Fruit fly (Drosophila melanogaster) whole organism, wandering third instar larva: ENCODE results near the gene CG13005.

Source experiments
- Abd-B ChIP-seq: fragments of >200 bp; optimal IDR thresholded peaks from 2 replicates; lab custom pipeline; 2017; ENCODE audit warnings: missing biosample characterization, missing genetic modification characterization
- CG32264 ChIP-seq: fragments of 200-800 bp; sonication (Bioruptor generic); optimal IDR thresholded peaks from 2 replicates; lab custom pipeline; 2016; ENCODE audit warnings: missing biosample characterization, missing genetic modification characterization
- CG9705 ChIP-seq: fragments of 200-800 bp; sonication (Bioruptor generic); optimal IDR thresholded peaks from 2 replicates; lab custom pipeline; 2018; ENCODE audit warnings: missing biosample characterization, mild to moderate bottlenecking, missing genetic modification characterization
- Dfd ChIP-seq: fragments of >200 bp; optimal IDR thresholded peaks from 2 replicates; lab custom pipeline; 2017; ENCODE audit warnings: missing biosample characterization, missing genetic modification characterization
- Dif ChIP-seq: fragments of 200-275, 200-300 bp; sonication (Bioruptor generic); optimal IDR thresholded peaks from 2 replicates; lab custom pipeline; 2018; ENCODE audit warnings: missing biosample characterization, missing genetic modification characterization; ENCODE audit not compliant: partially characterized antibody
- GATAd ChIP-seq: sonication (Bioruptor generic); optimal IDR thresholded peaks from 2 replicates; lab custom pipeline; 2016; ENCODE audit warnings: missing biosample characterization, missing genetic modification characterization
- HLH106 ChIP-seq: fragments of 200-800 bp; optimal IDR thresholded peaks from 3 replicates; lab custom pipeline; 2019; ENCODE audit warnings: missing biosample characterization, mild to moderate bottlenecking, missing genetic modification characterization, moderate library complexity
- Hr78 ChIP-seq: fragments of >200 bp; optimal IDR thresholded peaks from 2 replicates; lab custom pipeline; 2017; ENCODE audit warnings: missing biosample characterization, missing genetic modification characterization
- Hr83 ChIP-seq: fragments of 200-300 bp; sonication (Bioruptor generic); optimal IDR thresholded peaks from 2 replicates; lab custom pipeline; 2016; ENCODE audit warnings: missing biosample characterization, mild to moderate bottlenecking, missing genetic modification characterization, moderate library complexity; ENCODE audit not compliant: poor library complexity, severe bottlenecking
- Rel ChIP-seq, 2 experiments: fragments of 200-800 bp; sonication (Bioruptor generic) in 1 of 2; optimal IDR thresholded peaks; 2 replicates in 1 of 2; 3 replicates in 1 of 2; lab custom pipeline; 2016 to 2019; ENCODE audit warnings: mild to moderate bottlenecking in 2 of 2, missing biosample characterization in 2 of 2, missing genetic modification characterization in 2 of 2, moderate library complexity in 1 of 2
- Sp1 ChIP-seq: fragments of 200-800 bp; sonication (Bioruptor generic); optimal IDR thresholded peaks from 3 replicates; lab custom pipeline; 2019; ENCODE audit warnings: missing biosample characterization, mild to moderate bottlenecking, missing genetic modification characterization, moderate library complexity
- Vsx2 ChIP-seq: fragments of 200-300, 225-300 bp; sonication (Bioruptor generic); optimal IDR thresholded peaks from 2 replicates; lab custom pipeline; 2018; ENCODE audit warnings: missing biosample characterization, missing genetic modification characterization; ENCODE audit not compliant: partially characterized antibody
- br ChIP-seq: fragments of 200-800 bp; sonication (Bioruptor generic); optimal IDR thresholded peaks from 2 replicates; lab custom pipeline; 2016; ENCODE audit warnings: missing biosample characterization, missing genetic modification characterization
- brk ChIP-seq: fragments of 200-800 bp; sonication (Bioruptor generic); optimal IDR thresholded peaks from 2 replicates; lab custom pipeline; 2016; ENCODE audit warnings: missing biosample characterization, mild to moderate bottlenecking, missing genetic modification characterization
- dmrt93B ChIP-seq: fragments of 200-800 bp; sonication (Bioruptor generic); optimal IDR thresholded peaks from 2 replicates; lab custom pipeline; 2018; ENCODE audit warnings: missing biosample characterization, mild to moderate bottlenecking, missing genetic modification characterization
- dsf ChIP-seq: sonication (Bioruptor generic); optimal IDR thresholded peaks from 2 replicates; lab custom pipeline; 2016; ENCODE audit warnings: missing biosample characterization, missing genetic modification characterization, borderline replicate concordance
- ey ChIP-seq: fragments of 200-800 bp; sonication (Bioruptor generic); optimal IDR thresholded peaks from 2 replicates; lab custom pipeline; 2016; ENCODE audit warnings: missing biosample characterization, missing genetic modification characterization
- foxo ChIP-seq, 2 experiments: fragments of 200-800 bp; sonication (Bioruptor generic); optimal IDR thresholded peaks; 2 replicates in 1 of 2; 3 replicates in 1 of 2; lab custom pipeline; 2016 to 2017; ENCODE audit warnings: missing biosample characterization in 2 of 2, missing genetic modification characterization in 2 of 2
- fru ChIP-seq: fragments of 200-800 bp; sonication (Bioruptor generic); optimal IDR thresholded peaks from 3 replicates; lab custom pipeline; 2016; ENCODE audit warnings: missing biosample characterization, mild to moderate bottlenecking, missing genetic modification characterization
- h ChIP-seq: fragments of 200-800 bp; sonication (Bioruptor generic); optimal IDR thresholded peaks from 3 replicates; lab custom pipeline; 2016; ENCODE audit warnings: missing biosample characterization, mild to moderate bottlenecking, missing genetic modification characterization
- jim ChIP-seq: fragments of 175-275, 200-325 bp; sonication (Bioruptor generic); optimal IDR thresholded peaks from 2 replicates; lab custom pipeline; 2016; ENCODE audit warnings: missing biosample characterization, mild to moderate bottlenecking, missing genetic modification characterization
- pan ChIP-seq: fragments of >200 bp; optimal IDR thresholded peaks from 2 replicates; lab custom pipeline; 2017
- psq ChIP-seq: fragments of 200-800 bp; sonication (Bioruptor generic); optimal IDR thresholded peaks from 3 replicates; lab custom pipeline; 2017; ENCODE audit warnings: missing biosample characterization, mild to moderate bottlenecking, missing genetic modification characterization, moderate library complexity
- rgr ChIP-seq: fragments of 200-800 bp; sonication (Bioruptor generic); optimal IDR thresholded peaks from 3 replicates; lab custom pipeline; 2016; ENCODE audit warnings: missing biosample characterization, mild to moderate bottlenecking, missing genetic modification characterization
- sage ChIP-seq: fragments of 200-800 bp; sonication (Bioruptor generic); optimal IDR thresholded peaks from 2 replicates; lab custom pipeline; 2016; ENCODE audit warnings: missing biosample characterization, mild to moderate bottlenecking, missing genetic modification characterization
- usp ChIP-seq: fragments of >200 bp; optimal IDR thresholded peaks from 2 replicates; lab custom pipeline; 2017; ENCODE audit warnings: missing biosample characterization, missing genetic modification characterization
- woc ChIP-seq: sonication (Bioruptor generic); optimal IDR thresholded peaks from 2 replicates; lab custom pipeline; 2016; ENCODE audit warnings: missing biosample characterization, mild to moderate bottlenecking, missing genetic modification characterization

CG13005 gene

dm6 chrX:16791920-16792829 is 11.3 kb upstream of the CG13005 start, which contains the start of gene CG4768:
Gene CG4768 (plus strand): TSS chrX:16792119.
- no peak for TF ChIP-seq CG9705 (GFP tag; lab: Kevin White, UChicago)
- peak; percentile 34 for TF ChIP-seq woc (GFP tag; lab: Kevin White, UChicago)
- TF ChIP-seq Vsx2: no peak
- no peak for TF ChIP-seq Rel (GFP tag; optimal IDR thresholded peaks at IDR 0.05; lab: Kevin White, UChicago)
- TF ChIP-seq Rel (tag; optimal IDR thresholded peaks at IDR 0.05; lab: Kevin White, UChicago): peak; percentile 9
- TF ChIP-seq Sp1: peak; percentile 13

DNA sequence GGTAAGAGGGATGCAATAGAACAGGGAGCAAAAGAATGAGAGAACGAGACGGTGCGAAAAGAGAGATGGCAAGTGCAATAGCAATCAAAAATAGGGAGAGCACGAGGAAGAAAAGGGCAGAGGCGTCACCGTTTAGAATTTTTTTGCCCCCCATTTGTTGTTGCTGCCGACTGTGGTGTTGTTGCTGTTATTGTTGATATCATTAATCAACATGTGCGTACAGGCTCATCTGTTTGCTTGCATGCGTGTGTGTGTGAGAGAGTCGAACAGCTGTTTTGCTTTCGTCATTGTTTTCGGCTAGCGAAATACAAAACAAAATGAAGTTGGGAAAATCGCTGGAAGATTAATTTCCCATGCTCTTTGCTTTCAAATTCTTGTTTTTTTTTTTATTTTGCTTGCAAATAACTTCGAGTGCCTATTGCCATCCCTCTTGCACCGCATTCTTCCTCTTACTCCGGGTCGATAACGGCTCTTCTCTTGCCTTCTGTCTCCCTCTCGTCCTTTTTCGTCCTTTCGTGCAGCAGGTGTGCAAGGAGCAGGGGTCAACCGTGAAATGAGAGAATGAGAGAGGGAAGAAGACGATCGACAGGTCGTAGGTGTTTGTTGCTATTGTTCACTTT is 10.2 kb upstream of the CG13005 start:
- TF ChIP-seq psq (GFP tag; lab: Kevin White, UChicago): peak; percentile 55
- no peak for TF ChIP-seq Hr83 (GFP tag; lab: Kevin White, UChicago)

- TF ChIP-seq Hr78 (GFP tag; lab: Kevin White, UChicago): no peak
Measured at dm6 chrX:16798166-16798565, 5.3 kb upstream of the CG13005 start.

dm6 chrX:16799914-16800313 is 3.5 kb upstream of the CG13005 start:
- TF ChIP-seq sage (GFP tag; lab: Kevin White, UChicago) (no peak), Sp1 (peak; percentile 13), GATAd (GFP tag; lab: Kevin White, UChicago) (no peak), fru (GFP tag; lab: Kevin White, UChicago) (peak; percentile 69), ey (peak; percentile 1), foxo (GFP tag; optimal IDR thresholded peaks at IDR 0.05; lab: Kevin White, UChicago) (peak in 1 of 2 experiments; percentile 17), br (GFP tag; lab: Kevin White, UChicago) (no peak), CG32264 (GFP tag; lab: Kevin White, UChicago) (peak; percentile 3), Dif (GFP tag; lab: Kevin White, UChicago) (no peak), dmrt93B (no peak), jim (GFP tag; lab: Kevin White, UChicago) (no peak), brk (GFP tag; lab: Kevin White, UChicago) (no peak), Dfd (GFP tag; lab: Kevin White, UChicago) (no peak), dsf (GFP tag; lab: Kevin White, UChicago) (no peak), psq (GFP tag; lab: Kevin White, UChicago) (no peak), Rel (GFP tag; optimal IDR thresholded peaks at IDR 0.05; lab: Kevin White, UChicago) (no peak), Rel (tag; optimal IDR thresholded peaks at IDR 0.05; lab: Kevin White, UChicago) (peak; percentile 72), h (GFP tag; lab: Kevin White, UChicago) (peak; percentile 27)

dm6 chrX:16800530-16801027 is 2.9 kb upstream of the CG13005 start, which contains the start of the genes CG9132 and CG4789:
Gene CG9132 (minus strand): TSS chrX:16800710.
Gene CG4789 (plus strand): TSS chrX:16800930.
- TF ChIP-seq Rel (GFP tag; optimal IDR thresholded peaks at IDR 0.05; lab: Kevin White, UChicago): no peak
- peak; percentile 11 for TF ChIP-seq Rel (tag; optimal IDR thresholded peaks at IDR 0.05; lab: Kevin White, UChicago)
- no peak for TF ChIP-seq Hr78 (GFP tag; lab: Kevin White, UChicago)

DNA sequence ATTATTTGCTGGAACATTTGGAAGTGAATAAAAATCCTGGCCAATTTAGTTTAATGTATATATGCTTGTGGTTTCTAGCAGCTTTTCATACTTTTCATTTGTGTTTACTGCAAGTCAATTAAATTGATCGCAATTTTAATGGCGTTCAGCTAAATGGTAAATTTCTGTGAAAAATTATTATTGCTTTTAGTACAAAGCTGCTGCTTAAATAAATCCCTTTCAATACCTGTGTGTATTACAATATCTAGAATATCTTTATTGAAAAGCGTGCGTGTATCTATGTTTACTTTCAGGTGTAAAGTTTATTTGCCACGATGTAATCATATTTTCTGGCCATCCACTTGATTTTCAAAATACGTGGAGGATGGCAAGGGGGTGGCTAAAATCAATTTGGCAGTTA is 2.3 kb downstream of the CG13005 start, which contains the start of gene ppk28:
TSS of gene ppk28 (plus strand) at position 301 of the 400 bp plus-strand sequence.
- TF ChIP-seq sage (GFP tag; lab: Kevin White, UChicago): no peak
- no peak for TF ChIP-seq usp (GFP tag; lab: Kevin White, UChicago)
- TF ChIP-seq fru (GFP tag; lab: Kevin White, UChicago): no peak
- TF ChIP-seq Dfd (GFP tag; lab: Kevin White, UChicago): no peak
- TF ChIP-seq brk (GFP tag; lab: Kevin White, UChicago): no peak
- no peak for TF ChIP-seq Dif (GFP tag; lab: Kevin White, UChicago)
- TF ChIP-seq pan (lab: Kevin White, UChicago): no peak
- TF ChIP-seq Abd-B (GFP tag; lab: Kevin White, UChicago): no peak
- no peak for TF ChIP-seq HLH106 (tag; lab: Kevin White, UChicago)
- TF ChIP-seq CG9705 (GFP tag; lab: Kevin White, UChicago): no peak
- no peak for TF ChIP-seq br (GFP tag; lab: Kevin White, UChicago)
- no peak for TF ChIP-seq foxo (GFP tag; optimal IDR thresholded peaks at IDR 0.05; lab: Kevin White, UChicago)
- TF ChIP-seq Hr78 (GFP tag; lab: Kevin White, UChicago): no peak
- no peak for TF ChIP-seq rgr
